Worm (Caenorhabditis elegans) whole organism, early embryonic: ENCODE measurements around the gene Y39A1A.9.

Source experiments
- B0310.2 ChIP-seq: sonication (generic microtip); optimal IDR thresholded peaks from 2 replicates; lab custom pipeline; 2016; ENCODE audit warnings: mild to moderate bottlenecking, missing genetic modification characterization, missing compliant biosample characterization
- F13C5.2 ChIP-seq: sonication (generic microtip); optimal IDR thresholded peaks from 2 replicates; lab custom pipeline; 2017; ENCODE audit warnings: mild to moderate bottlenecking, missing genetic modification characterization, inconsistent platforms, missing compliant biosample characterization
- aly-1 ChIP-seq: sonication (generic microtip); optimal IDR thresholded peaks from 2 replicates; lab custom pipeline; 2016; ENCODE audit warnings: missing genetic modification characterization, missing compliant biosample characterization
- ama-1 ChIP-seq: fragments of 150-350 bp; optimal IDR thresholded peaks from 2 replicates; lab custom pipeline; 2014
- ceh-13 ChIP-seq: fragments of 200-800 bp; sonication (Bioruptor generic); optimal IDR thresholded peaks from 2 replicates; lab custom pipeline; 2018; ENCODE audit warnings: mild to moderate bottlenecking, missing genetic modification characterization, missing compliant biosample characterization
- ceh-36 ChIP-seq: sonication (generic microtip); optimal IDR thresholded peaks from 2 replicates; lab custom pipeline; 2016; ENCODE audit warnings: missing genetic modification characterization, inconsistent platforms, missing compliant biosample characterization
- ets-7 ChIP-seq: sonication (generic microtip); optimal IDR thresholded peaks from 2 replicates; lab custom pipeline; 2016; ENCODE audit warnings: missing genotype, missing genetic modification characterization, missing compliant biosample characterization
- flt-1 ChIP-seq: fragments of 200-800 bp; sonication (Bioruptor generic); IDR thresholded peaks from 2 replicates; pipeline ENCODE4 v1.3.6; 2022; ENCODE audit warnings: missing genetic modification characterization, missing compliant biosample characterization
- hmbx-1 ChIP-seq: sonication (generic microtip); optimal IDR thresholded peaks from 2 replicates; lab custom pipeline; 2016; ENCODE audit warnings: mild to moderate bottlenecking, missing genetic modification characterization, missing compliant biosample characterization
- hmg-4 ChIP-seq: fragments of 200-800 bp; sonication (Bioruptor generic); optimal IDR thresholded peaks from 2 replicates; lab custom pipeline; 2018; ENCODE audit warnings: mild to moderate bottlenecking, missing genetic modification characterization, missing compliant biosample characterization
- hnd-1 ChIP-seq: sonication (generic microtip); optimal IDR thresholded peaks from 2 replicates; lab custom pipeline; 2016; ENCODE audit warnings: missing genetic modification characterization, missing compliant biosample characterization
- pes-1 ChIP-seq: fragments of 200-800 bp; sonication (Bioruptor generic); IDR thresholded peaks from 2 replicates; pipeline ENCODE4 v1.3.6; 2022; ENCODE audit warnings: missing genetic modification reagents, missing genetic modification characterization, missing compliant biosample characterization
- scrt-1 ChIP-seq: fragments of 200-800 bp; sonication (Bioruptor generic); IDR thresholded peaks from 2 replicates; pipeline ENCODE4 v1.3.6; 2022; ENCODE audit warnings: missing genetic modification characterization, missing compliant biosample characterization
- sea-1 ChIP-seq: fragments of 200-800 bp; sonication (Bioruptor generic); conservative IDR thresholded peaks from 2 replicates; pipeline ENCODE4 v1.3.6; 2022; ENCODE audit warnings: missing genetic modification characterization, missing compliant biosample characterization
- tbx-11 ChIP-seq: fragments of 200-800 bp; sonication (Bioruptor generic); IDR thresholded peaks from 2 replicates; pipeline ENCODE4 v1.3.6; 2022; ENCODE audit warnings: missing genetic modification characterization, missing compliant biosample characterization
- tbx-37 ChIP-seq: fragments of 200-800 bp; sonication (Bioruptor generic); conservative IDR thresholded peaks from 2 replicates; pipeline ENCODE4 v1.3.6; 2022; ENCODE audit warnings: missing genetic modification reagents, missing genetic modification characterization, missing compliant biosample characterization
- tra-4 ChIP-seq: sonication (generic microtip); optimal IDR thresholded peaks from 2 replicates; lab custom pipeline; 2017; ENCODE audit warnings: missing genetic modification characterization, missing compliant biosample characterization

The Y39A1A.9 gene

ce11 chrIII:10612333-10612732, 21.0 kb downstream of the Y39A1A.9 start, which contains the start of gene Y39A1A.24:
Y39A1A.24 (plus strand) TSS chrIII:10612633.
- TF ChIP-seq tra-4 (tag; lab: Kevin White, UChicago), result no peak
- TF ChIP-seq hmbx-1 (tag; lab: Kevin White, UChicago), result no peak
- TF ChIP-seq pes-1 (GFP tag; lab: Robert Waterston, UW), result no peak
- no peak for TF ChIP-seq ceh-36 (tag; lab: Kevin White, UChicago)
- no peak for TF ChIP-seq scrt-1 (GFP tag; lab: Robert Waterston, UW)
- no peak for TF ChIP-seq hnd-1

DNA sequence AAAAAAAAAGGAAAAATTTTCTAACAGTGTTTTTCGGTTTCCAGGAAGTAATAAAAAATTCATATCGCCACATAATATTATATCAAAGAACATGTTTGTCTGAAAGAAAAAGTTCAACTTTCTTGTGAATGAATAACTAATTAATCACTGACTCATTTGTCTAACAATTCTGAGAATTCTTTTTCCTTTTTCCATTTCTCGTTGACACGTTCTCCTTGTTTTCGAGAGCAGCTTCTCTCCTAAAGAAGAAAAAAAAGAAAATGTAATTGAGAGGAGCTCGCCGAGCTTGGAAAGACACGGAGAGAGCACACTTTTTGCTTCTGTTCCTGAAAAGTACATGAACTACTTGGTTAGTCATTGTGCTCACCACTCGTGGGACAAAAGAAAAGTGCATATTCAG, 25.1 kb downstream of the Y39A1A.9 start:
- TF ChIP-seq ceh-36 (tag; lab: Kevin White, UChicago) (no peak), ceh-13 (GFP tag; lab: Kevin White, UChicago) (no peak), F13C5.2 (tag; lab: Kevin White, UChicago) (no peak), B0310.2 (tag; lab: Kevin White, UChicago) (no peak), flt-1 (GFP tag; lab: Robert Waterston, UW) (no peak), ama-1 (no peak), hmg-4 (GFP tag; lab: Kevin White, UChicago) (no peak), ets-7 (tag; lab: Kevin White, UChicago) (no peak)

DNA sequence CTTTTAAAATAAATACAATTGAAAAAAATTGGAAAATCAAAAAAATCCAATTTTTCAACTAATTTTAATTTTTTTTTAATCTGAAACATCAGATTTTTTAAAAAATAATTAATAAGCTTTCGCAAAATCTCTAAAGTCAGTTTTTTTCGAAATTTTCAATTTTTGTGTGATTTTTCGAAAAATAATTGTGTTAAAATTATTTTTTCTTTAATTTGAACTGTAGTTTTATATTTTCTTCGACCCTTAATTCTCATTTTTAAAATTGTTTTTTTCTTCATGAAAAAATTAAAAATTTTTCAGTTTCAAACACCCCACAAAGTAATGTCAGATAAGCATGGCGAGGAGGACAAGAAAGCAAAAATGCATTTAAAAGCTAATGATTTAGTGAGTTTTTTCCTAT, 28.3 kb downstream of the Y39A1A.9 start, which contains the start of gene rabx-5:
rabx-5 (plus strand) TSS at position 301 of the 400 bp plus-strand sequence.
- TF ChIP-seq flt-1 (GFP tag; lab: Robert Waterston, UW), result no peak
- no peak for TF ChIP-seq tra-4 (tag; lab: Kevin White, UChicago)
- TF ChIP-seq F13C5.2 (tag; lab: Kevin White, UChicago), result no peak
- no peak for TF ChIP-seq B0310.2 (tag; lab: Kevin White, UChicago)
- TF ChIP-seq ceh-36 (tag; lab: Kevin White, UChicago), result no peak
- TF ChIP-seq ets-7 (tag; lab: Kevin White, UChicago), result no peak
- TF ChIP-seq pes-1 (GFP tag; lab: Robert Waterston, UW), result no peak
- no peak for TF ChIP-seq aly-1 (tag; lab: Kevin White, UChicago)
- no peak for TF ChIP-seq tbx-11 (GFP tag; lab: Robert Waterston, UW)

DNA sequence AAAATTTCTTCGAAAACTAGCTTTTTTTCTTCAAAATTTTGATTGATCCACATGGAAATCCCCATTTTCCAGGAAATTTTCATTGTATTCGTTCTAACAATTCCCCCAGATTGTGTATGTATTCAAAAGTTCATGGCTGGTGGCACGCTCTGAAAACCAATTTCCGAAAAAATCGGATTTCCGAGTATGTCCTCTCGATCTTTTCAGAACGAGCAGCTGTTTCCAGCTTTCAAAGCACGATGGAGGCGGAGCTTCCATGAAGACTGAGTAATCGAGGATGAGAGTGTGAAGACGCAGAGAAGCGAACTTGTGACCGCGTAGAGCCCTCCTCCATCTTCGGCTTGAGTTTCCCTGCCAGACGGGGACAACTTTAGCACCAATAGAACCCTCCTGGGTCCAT, 29.0 kb downstream of the Y39A1A.9 start:
- TF ChIP-seq ceh-13 (GFP tag; lab: Kevin White, UChicago) (no peak), tra-4 (tag; lab: Kevin White, UChicago) (no peak), hmbx-1 (tag; lab: Kevin White, UChicago) (no peak), ets-7 (tag; lab: Kevin White, UChicago) (no peak), sea-1 (no peak), B0310.2 (tag; lab: Kevin White, UChicago) (no peak), F13C5.2 (tag; lab: Kevin White, UChicago) (no peak), flt-1 (GFP tag; lab: Robert Waterston, UW) (no peak), ceh-36 (tag; lab: Kevin White, UChicago) (no peak), ama-1 (no peak), scrt-1 (GFP tag; lab: Robert Waterston, UW) (no peak), hmg-4 (GFP tag; lab: Kevin White, UChicago) (no peak), tbx-37 (GFP tag; lab: Robert Waterston, UW) (no peak), tbx-11 (GFP tag; lab: Robert Waterston, UW) (no peak), pes-1 (GFP tag; lab: Robert Waterston, UW) (no peak), hnd-1 (no peak), aly-1 (tag; lab: Kevin White, UChicago) (no peak)

- TF ChIP-seq ets-7 (tag; lab: Kevin White, UChicago), result no peak
- TF ChIP-seq scrt-1 (GFP tag; lab: Robert Waterston, UW), result no peak
- no peak for TF ChIP-seq ceh-36 (tag; lab: Kevin White, UChicago)
- no peak for TF ChIP-seq ama-1
- TF ChIP-seq tbx-37 (GFP tag; lab: Robert Waterston, UW), result no peak
- TF ChIP-seq B0310.2 (tag; lab: Kevin White, UChicago), result no peak
- no peak for TF ChIP-seq tbx-11 (GFP tag; lab: Robert Waterston, UW)
- no peak for TF ChIP-seq hmbx-1 (tag; lab: Kevin White, UChicago)
- TF ChIP-seq tra-4 (tag; lab: Kevin White, UChicago), result no peak
- no peak for TF ChIP-seq F13C5.2 (tag; lab: Kevin White, UChicago)
- TF ChIP-seq flt-1 (GFP tag; lab: Robert Waterston, UW), result no peak
- no peak for TF ChIP-seq hnd-1
- TF ChIP-seq aly-1 (tag; lab: Kevin White, UChicago), result no peak
- no peak for TF ChIP-seq hmg-4 (GFP tag; lab: Kevin White, UChicago)
- no peak for TF ChIP-seq pes-1 (GFP tag; lab: Robert Waterston, UW)
- TF ChIP-seq ceh-13 (GFP tag; lab: Kevin White, UChicago), result no peak
Measured at ce11 chrIII:10603248-10603647, 30.1 kb downstream of the Y39A1A.9 start, which contains the start of gene Y39A1A.2. Y39A1A.2 (minus strand) TSS chrIII:10603566.

DNA sequence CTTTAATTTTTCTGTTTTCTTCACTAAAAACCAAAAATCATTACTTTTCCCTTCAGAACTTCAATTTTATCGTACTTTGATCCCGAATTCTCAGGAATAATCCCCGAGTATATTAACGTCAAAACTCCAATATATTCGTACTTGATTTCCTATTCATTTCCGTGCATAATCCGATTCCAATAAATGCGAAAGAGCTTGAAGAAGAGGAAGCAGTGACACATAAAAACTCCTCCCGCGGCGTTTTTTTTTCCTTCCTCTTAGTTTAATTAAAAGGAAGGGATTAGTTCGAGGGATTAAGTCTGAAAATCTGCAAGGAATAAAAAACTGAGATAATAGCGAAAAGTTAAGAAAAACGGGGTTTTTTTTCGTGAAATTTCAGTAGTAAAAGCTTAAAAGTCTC, 32.4 kb downstream of the Y39A1A.9 start:
- TF ChIP-seq ceh-36 (tag; lab: Kevin White, UChicago) (peak; percentile 59), scrt-1 (GFP tag; lab: Robert Waterston, UW) (no peak)

- TF ChIP-seq ceh-36 (tag; lab: Kevin White, UChicago) (no peak), ama-1 (no peak), aly-1 (tag; lab: Kevin White, UChicago) (no peak), sea-1 (no peak), hmg-4 (GFP tag; lab: Kevin White, UChicago) (no peak), hmbx-1 (tag; lab: Kevin White, UChicago) (no peak), ets-7 (tag; lab: Kevin White, UChicago) (no peak), hnd-1 (no peak), ceh-13 (GFP tag; lab: Kevin White, UChicago) (no peak), flt-1 (GFP tag; lab: Robert Waterston, UW) (no peak), tra-4 (tag; lab: Kevin White, UChicago) (no peak), scrt-1 (GFP tag; lab: Robert Waterston, UW) (no peak), tbx-11 (GFP tag; lab: Robert Waterston, UW) (no peak), tbx-37 (GFP tag; lab: Robert Waterston, UW) (no peak), F13C5.2 (tag; lab: Kevin White, UChicago) (no peak)
Measured at ce11 chrIII:10600138-10600626, 33.1 kb downstream of the Y39A1A.9 start, which contains the start of gene epg-6. epg-6 (minus strand) TSS chrIII:10600188.
